Worm (Caenorhabditis elegans) whole organism, L4 larva: ENCODE measurements around the gene M70.2.

ENCODE experiments used
- F37D6.2 ChIP-seq: sonication (generic microtip); optimal IDR thresholded peaks from 2 replicates; lab custom pipeline; 2016; ENCODE audit warnings: mild to moderate bottlenecking, missing genetic modification characterization, missing compliant biosample characterization
- ceh-82 ChIP-seq: sonication (generic microtip); optimal IDR thresholded peaks from 2 replicates; lab custom pipeline; 2017; ENCODE audit warnings: missing biosample characterization, missing genetic modification characterization
- lin-39 ChIP-seq: fragments of 150-350 bp; optimal IDR thresholded peaks from 2 replicates; lab custom pipeline; 2014; ENCODE audit warnings: missing biosample characterization, missing genetic modification reagents, missing genetic modification characterization
- set-16 ChIP-seq: fragments of 200-800 bp; sonication (Bioruptor generic); IDR thresholded peaks from 2 replicates; pipeline ENCODE4 v1.3.6; 2022; ENCODE audit warnings: missing genetic modification reagents, missing genetic modification characterization, missing compliant biosample characterization
- snpc-4 ChIP-seq: fragments of 150-350 bp; optimal IDR thresholded peaks from 2 replicates; lab custom pipeline; 2014; ENCODE audit warnings: missing biosample characterization, missing genetic modification characterization
- unc-62 ChIP-seq, 3 experiments: fragments of 150-350 bp in 1 of 3; sonication (generic microtip); optimal IDR thresholded peaks in 2 of 3; peaks in 1 of 3; 1 replicate in 1 of 3; 2 replicates in 2 of 3; lab custom pipeline; 2014 to 2017; ENCODE audit warnings: missing biosample characterization in 3 of 3, missing genetic modification characterization in 3 of 3, missing genetic modification reagents in 3 of 3, missing genotype in 1 of 3
- zag-1 ChIP-seq: fragments of 150-350 bp; optimal IDR thresholded peaks from 2 replicates; lab custom pipeline; 2014; ENCODE audit warnings: missing biosample characterization, missing genetic modification characterization

DNA sequence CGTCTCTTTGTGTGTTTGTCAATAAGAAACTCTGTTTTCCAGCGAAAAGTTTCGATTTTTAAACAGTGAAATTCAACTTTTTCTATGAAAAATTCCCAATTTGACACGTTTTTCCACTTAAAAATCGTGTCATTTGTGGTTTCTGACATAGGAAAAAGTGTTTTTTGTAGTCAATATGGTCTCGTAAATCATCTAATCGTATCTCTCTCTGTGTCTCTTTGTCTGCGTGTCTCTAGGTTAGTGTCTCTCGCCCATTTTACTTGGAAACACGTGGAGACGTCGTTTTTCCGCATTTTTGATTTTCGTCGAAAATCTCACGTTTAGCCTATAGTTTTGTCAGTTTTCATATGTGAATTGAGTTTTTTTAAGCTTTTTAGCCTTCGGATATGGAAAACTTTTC lies 47.2 kb upstream of the M70.2 start:
- TF ChIP-seq F37D6.2 (tag; lab: Kevin White, UChicago) (no peak), ceh-82 (no peak), snpc-4 (tag; lab: Kevin White, UChicago) (no peak), unc-62 (GFP tag; optimal IDR thresholded peaks at IDR 0.05 in 1 of 2; lab: Kevin White, UChicago) (no peak), unc-62 (tag; optimal IDR thresholded peaks at IDR 0.05; lab: Kevin White, UChicago) (no peak), zag-1 (tag; lab: Kevin White, UChicago) (no peak), set-16 (GFP tag; lab: Robert Waterston, UW) (no peak), lin-39 (no peak)
